Worm (Caenorhabditis elegans): ENCODE results near the gene srbc-27.

DNA sequence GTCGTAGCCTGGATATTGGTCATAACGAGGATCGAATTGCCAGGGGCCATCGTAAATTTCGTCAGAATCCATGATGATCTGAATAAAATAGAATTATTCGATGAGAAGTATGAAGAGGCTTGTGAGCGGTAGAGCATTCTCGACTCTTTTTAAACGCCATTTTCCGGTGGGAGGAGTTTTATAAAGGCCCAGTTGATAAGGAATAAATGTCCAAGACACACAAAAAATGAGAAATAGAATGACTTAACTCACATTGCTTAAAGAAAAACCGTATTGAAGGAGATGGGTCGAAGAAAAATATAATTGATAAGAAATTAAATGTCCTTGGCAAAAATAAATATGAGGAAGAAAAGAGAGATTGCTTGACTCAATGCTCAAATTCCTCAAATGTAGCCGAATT, 38.2 kb downstream of the srbc-27 start, which contains the start of gene F20E11.17:
- no peak for TF ChIP-seq lin-13 (GFP tag; optimal IDR thresholded peaks at IDR 0.05)
- TF ChIP-seq skn-1 (tag; optimal IDR thresholded peaks at IDR 0.05): no peak
